Fruit fly (Drosophila melanogaster) whole organism, embryonic: ENCODE data around the gene CG1233.

Experiments
- Atf3 ChIP-seq: fragments of 200-800 bp; sonication (Bioruptor generic); optimal IDR thresholded peaks from 3 replicates; lab custom pipeline; 2016; ENCODE audit warnings: missing biosample characterization, missing genetic modification characterization
- Blimp-1 ChIP-seq: fragments of 200-800 bp; sonication (Bioruptor generic); optimal IDR thresholded peaks from 3 replicates; lab custom pipeline; 2018; ENCODE audit warnings: missing biosample characterization, missing genetic modification characterization, mild to moderate bottlenecking, moderate library complexity, missing genetic modification reagents
- CG10654 ChIP-seq: fragments of 200-800 bp; sonication (Bioruptor generic); optimal IDR thresholded peaks from 2 replicates; lab custom pipeline; 2016; ENCODE audit warnings: missing biosample characterization, missing genetic modification characterization
- CG10979 ChIP-seq: fragments of 200-800 bp; sonication (Bioruptor generic); optimal IDR thresholded peaks from 2 replicates; lab custom pipeline; 2018; ENCODE audit warnings: missing biosample characterization, mild to moderate bottlenecking, missing genetic modification characterization, moderate library complexity
- CG11560 ChIP-seq: fragments of 200-800 bp; sonication (Bioruptor generic); IDR thresholded peaks from 3 replicates; pipeline ENCODE4 v1.3.6; 2022; ENCODE audit warnings: missing biosample characterization, missing genetic modification characterization
- CG12659 ChIP-seq: fragments of 200-800 bp; sonication (Bioruptor generic); optimal IDR thresholded peaks from 3 replicates; lab custom pipeline; 2017; ENCODE audit warnings: mild to moderate bottlenecking, missing biosample characterization, missing genetic modification reagents, missing genetic modification characterization
- CG17385 ChIP-seq: fragments of 200-800 bp; sonication (Bioruptor generic); optimal IDR thresholded peaks from 3 replicates; lab custom pipeline; 2018; ENCODE audit warnings: missing biosample characterization, mild to moderate bottlenecking, missing genetic modification characterization
- CG18011 ChIP-seq: fragments of 200-800 bp; sonication (Bioruptor generic); optimal IDR thresholded peaks from 2 replicates; lab custom pipeline; 2017; ENCODE audit warnings: missing biosample characterization, missing genetic modification characterization, mild to moderate bottlenecking, moderate library complexity, missing genotype
- CG2120 ChIP-seq: fragments of 200-800 bp; sonication (Bioruptor generic); optimal IDR thresholded peaks from 3 replicates; lab custom pipeline; 2016; ENCODE audit warnings: missing biosample characterization, missing genetic modification characterization
- CG30403 ChIP-seq: fragments of 200-800 bp; sonication (Bioruptor generic); optimal IDR thresholded peaks from 3 replicates; lab custom pipeline; 2016; ENCODE audit warnings: missing biosample characterization, missing genetic modification characterization
- CG31388 ChIP-seq: fragments of 200-800 bp; sonication (Bioruptor generic); optimal IDR thresholded peaks from 2 replicates; lab custom pipeline; 2016; ENCODE audit warnings: missing biosample characterization, missing genetic modification characterization
- CG3163 ChIP-seq: fragments of 200-800 bp; sonication (Bioruptor generic); optimal IDR thresholded peaks from 3 replicates; lab custom pipeline; 2016; ENCODE audit warnings: missing biosample characterization, missing genetic modification characterization
- CG3838 ChIP-seq: fragments of 200-800 bp; sonication (Bioruptor generic); optimal IDR thresholded peaks from 3 replicates; lab custom pipeline; 2016; ENCODE audit warnings: missing biosample characterization, missing genetic modification characterization
- CG6654 ChIP-seq: fragments of 200-800 bp; sonication (Bioruptor generic); optimal IDR thresholded peaks from 2 replicates; lab custom pipeline; 2017; ENCODE audit warnings: missing biosample characterization, mild to moderate bottlenecking, missing genetic modification characterization
- CG8478 ChIP-seq: fragments of >200 bp; optimal IDR thresholded peaks from 2 replicates; lab custom pipeline; 2018
- CG9609 ChIP-seq: fragments of 200-800 bp; sonication (Bioruptor generic); optimal IDR thresholded peaks from 3 replicates; lab custom pipeline; 2016; ENCODE audit warnings: missing biosample characterization, missing genetic modification characterization
- D19B ChIP-seq: fragments of 200-800 bp; sonication (Bioruptor generic); optimal IDR thresholded peaks from 2 replicates; lab custom pipeline; 2017; ENCODE audit warnings: missing biosample characterization, mild to moderate bottlenecking, missing genetic modification characterization
- Doc3 ChIP-seq: fragments of 200-800 bp; sonication (Bioruptor generic); IDR thresholded peaks from 3 replicates; pipeline ENCODE4 v1.3.6; 2022; ENCODE audit warnings: missing biosample characterization, missing genetic modification characterization; ENCODE audit not compliant: partially characterized antibody
- Gsc ChIP-seq: fragments of 200-800 bp; sonication (Bioruptor generic); IDR thresholded peaks from 2 replicates; pipeline ENCODE4 v1.3.6; 2022; ENCODE audit warnings: missing biosample characterization, missing genetic modification characterization
- HHEX ChIP-seq: fragments of 200-800 bp; sonication (Bioruptor generic); optimal IDR thresholded peaks from 3 replicates; lab custom pipeline; 2017; ENCODE audit warnings: missing biosample characterization, mild to moderate bottlenecking, missing genetic modification characterization, missing genetic modification reagents
- HLH3B ChIP-seq: fragments of 200-800 bp; sonication (Bioruptor generic); IDR thresholded peaks from 2 replicates; pipeline ENCODE4 v1.3.6; 2022; ENCODE audit warnings: missing biosample characterization, missing genetic modification characterization
- Optix ChIP-seq: fragments of 200-800 bp; sonication (Bioruptor generic); IDR thresholded peaks from 3 replicates; pipeline ENCODE4 v1.3.6; 2022; ENCODE audit warnings: missing biosample characterization, missing genetic modification characterization
- ara ChIP-seq: fragments of 200-800 bp; sonication (Bioruptor generic); IDR thresholded peaks from 2 replicates; pipeline ENCODE4 v1.3.6; 2022; ENCODE audit warnings: missing biosample characterization, missing genetic modification characterization
- ash1 ChIP-seq: fragments of 200-800 bp; sonication (Bioruptor generic); optimal IDR thresholded peaks from 2 replicates; lab custom pipeline; 2018; ENCODE audit warnings: missing biosample characterization, mild to moderate bottlenecking, missing genetic modification characterization
- ato ChIP-seq: fragments of 200-800 bp; sonication (Bioruptor generic); IDR thresholded peaks from 2 replicates; pipeline ENCODE4 v1.3.6; 2022; ENCODE audit warnings: missing biosample characterization, missing genetic modification characterization; ENCODE audit not compliant: partially characterized antibody
- caup ChIP-seq: fragments of 200-800 bp; sonication (Bioruptor generic); optimal IDR thresholded peaks from 3 replicates; lab custom pipeline; 2017; ENCODE audit warnings: missing biosample characterization, mild to moderate bottlenecking, missing genetic modification characterization, moderate library complexity; ENCODE audit not compliant: severe bottlenecking
- chif ChIP-seq, 2 experiments: fragments of 200-800 bp; sonication (Bioruptor generic); optimal IDR thresholded peaks; 3 replicates each; lab custom pipeline; 2016; ENCODE audit warnings: missing biosample characterization in 2 of 2, missing genetic modification characterization in 2 of 2
- cwo ChIP-seq: fragments of 200-800 bp; sonication (Bioruptor generic); optimal IDR thresholded peaks from 3 replicates; lab custom pipeline; 2017; ENCODE audit warnings: missing biosample characterization, missing genetic modification characterization, mild to moderate bottlenecking, moderate library complexity, missing genetic modification reagents
- danr ChIP-seq: fragments of 200-800 bp; sonication (Bioruptor generic); IDR thresholded peaks from 2 replicates; pipeline ENCODE4 v1.3.6; 2022; ENCODE audit warnings: missing biosample characterization, missing genetic modification characterization
- dimm ChIP-seq: fragments of 200-800 bp; sonication (Bioruptor generic); IDR thresholded peaks from 2 replicates; pipeline ENCODE4 v1.3.6; 2022; ENCODE audit warnings: missing biosample characterization, missing genetic modification characterization
- esg ChIP-seq: fragments of 200-800 bp; sonication (Bioruptor generic); conservative IDR thresholded peaks from 2 replicates; pipeline ENCODE4 v1.3.6; 2022; ENCODE audit warnings: missing biosample characterization, missing genetic modification characterization
- ftz-f1 ChIP-seq: fragments of 200-800 bp; sonication (Bioruptor generic); optimal IDR thresholded peaks from 2 replicates; lab custom pipeline; 2016; ENCODE audit warnings: missing biosample characterization, missing genetic modification characterization
- grn ChIP-seq: fragments of 200-800 bp; sonication (Bioruptor generic); optimal IDR thresholded peaks from 3 replicates; lab custom pipeline; 2017; ENCODE audit warnings: missing biosample characterization, missing genetic modification characterization
- ham ChIP-seq: fragments of 200-800 bp; sonication (Bioruptor generic); IDR thresholded peaks from 2 replicates; pipeline ENCODE4 v1.3.6; 2022; ENCODE audit warnings: missing biosample characterization, missing genetic modification characterization
- kay ChIP-seq: fragments of 200-800 bp; sonication (Bioruptor generic); optimal IDR thresholded peaks from 2 replicates; lab custom pipeline; 2016; ENCODE audit warnings: missing biosample characterization, missing genetic modification characterization
- onecut ChIP-seq: fragments of 200-800 bp; sonication (Bioruptor generic); IDR thresholded peaks from 2 replicates; pipeline ENCODE4 v1.3.6; 2022; ENCODE audit warnings: missing biosample characterization, missing genetic modification characterization
- pan ChIP-seq, 4 experiments: fragments of >200 bp in 3 of 4; fragments of 200-800 bp in 1 of 4; sonication (Bioruptor generic) in 1 of 4; optimal IDR thresholded peaks in 3 of 4; IDR thresholded peaks in 1 of 4; 2 replicates each; pipeline versions ENCODE4 v1.3.6 to Lab custom; 2017 to 2022; ENCODE audit warnings: missing biosample characterization in 2 of 4, missing genetic modification characterization in 2 of 4, mixed read lengths in 1 of 4
- pho ChIP-seq: fragments of 200-800 bp; sonication (Bioruptor generic); optimal IDR thresholded peaks from 2 replicates; lab custom pipeline; 2016; ENCODE audit warnings: missing biosample characterization, missing genetic modification characterization
- pum ChIP-seq: fragments of 200-800 bp; sonication (Bioruptor generic); optimal IDR thresholded peaks from 2 replicates; lab custom pipeline; 2016; ENCODE audit warnings: missing biosample characterization, missing genetic modification characterization
- pzg ChIP-seq: fragments of 200-800 bp; sonication (Bioruptor generic); optimal IDR thresholded peaks from 3 replicates; lab custom pipeline; 2018; ENCODE audit warnings: missing biosample characterization, mild to moderate bottlenecking, missing genetic modification characterization, moderate library complexity
- salm ChIP-seq: fragments of 200-800 bp; sonication (Bioruptor generic); optimal IDR thresholded peaks from 2 replicates; lab custom pipeline; 2018; ENCODE audit warnings: missing biosample characterization, mild to moderate bottlenecking, missing genetic modification characterization
- sd ChIP-seq: fragments of 200-800 bp; sonication (Bioruptor generic); optimal IDR thresholded peaks from 3 replicates; lab custom pipeline; 2018; ENCODE audit warnings: missing biosample characterization, mild to moderate bottlenecking, missing genetic modification characterization, moderate library complexity
- sima ChIP-seq: fragments of 200-800 bp; sonication (Bioruptor generic); optimal IDR thresholded peaks from 2 replicates; lab custom pipeline; 2016; ENCODE audit warnings: missing biosample characterization, missing genetic modification characterization
- sob ChIP-seq: fragments of 200-800 bp; sonication (Bioruptor generic); IDR thresholded peaks from 2 replicates; pipeline ENCODE4 v1.3.6; 2022; ENCODE audit warnings: missing biosample characterization, missing genetic modification characterization
- sqz ChIP-seq: fragments of 200-800 bp; sonication (Bioruptor generic); optimal IDR thresholded peaks from 3 replicates; lab custom pipeline; 2018; ENCODE audit warnings: missing biosample characterization, mild to moderate bottlenecking, missing genetic modification characterization
- ssp ChIP-seq: fragments of 200-800 bp; sonication (Bioruptor generic); IDR thresholded peaks from 2 replicates; pipeline ENCODE4 v1.3.6; 2022; ENCODE audit warnings: missing biosample characterization, missing genetic modification characterization
- tio ChIP-seq: fragments of 200-800 bp; sonication (Bioruptor generic); optimal IDR thresholded peaks from 2 replicates; lab custom pipeline; 2017; ENCODE audit warnings: missing biosample characterization, missing genetic modification characterization, inconsistent platforms
- unpg ChIP-seq: fragments of 200-800 bp; sonication (Bioruptor generic); optimal IDR thresholded peaks from 3 replicates; lab custom pipeline; 2018; ENCODE audit warnings: missing biosample characterization, mild to moderate bottlenecking, missing genetic modification characterization, moderate library complexity
- z ChIP-seq: fragments of 200-800 bp; sonication (Bioruptor generic); IDR thresholded peaks from 3 replicates; pipeline ENCODE4 v1.3.6; 2022; ENCODE audit warnings: missing biosample characterization, missing genetic modification characterization

The CG1233 gene

dm6 chr3L:347641-348405, 13.4 kb upstream of the CG1233 start (continued):
- TF ChIP-seq ham (no peak), chif (GFP tag; optimal IDR thresholded peaks at IDR 0.05; lab: Kevin White, UChicago) (peak; percentile 50 to 86), Doc3 (GFP tag; lab: Robert Waterston, UW) (no peak), HLH3B (GFP tag; lab: Robert Waterston, UW) (peak; percentile 80), Blimp-1 (GFP tag; lab: Kevin White, UChicago) (peak; percentile 85), Optix (GFP tag; lab: Robert Waterston, UW) (peak; percentile 76), sob (GFP tag; lab: Robert Waterston, UW) (peak; percentile 40; the same call in 1 of the 2 replicates), z (GFP tag; lab: Robert Waterston, UW) (0 out of 3 replicates have a peak, but pooled peaks have one; percentile 36), tio (GFP tag; lab: Kevin White, UChicago) (peak; percentile 69), CG3163 (peak; percentile 46), ato (GFP tag; lab: Robert Waterston, UW) (no peak), CG3838 (no peak), Gsc (GFP tag; lab: Robert Waterston, UW) (no peak), pzg (GFP tag; lab: Kevin White, UChicago) (no peak), dimm (GFP tag; lab: Robert Waterston, UW) (no peak), grn (GFP tag; lab: Kevin White, UChicago) (no peak), sqz (no peak), esg (GFP tag; lab: Robert Waterston, UW) (peak; percentile 55; the same call in 1 of the 2 replicates), onecut (GFP tag; lab: Robert Waterston, UW) (peak; percentile 50; the same call in 1 of the 2 replicates), sima (GFP tag; lab: Kevin White, UChicago) (peak; percentile 16), ssp (GFP tag; lab: Robert Waterston, UW) (peak; percentile 65), CG18011 (no peak), caup (no peak), pum (peak; percentile 76), CG2120 (GFP tag; lab: Kevin White, UChicago) (no peak), CG9609 (GFP tag; lab: Kevin White, UChicago) (peak; percentile 52), HHEX (peak; percentile 60), kay (GFP tag; lab: Kevin White, UChicago) (peak; percentile 63), CG6654 (GFP tag; lab: Kevin White, UChicago) (peak; percentile 48), D19B (GFP tag; lab: Kevin White, UChicago) (no peak), unpg (GFP tag; lab: Kevin White, UChicago) (peak; percentile 70), CG8478 (lab: Kevin White, UChicago) (no peak), cwo (GFP tag; lab: Kevin White, UChicago) (peak; percentile 18), danr (GFP tag; lab: Robert Waterston, UW) (no peak), Atf3 (GFP tag; lab: Kevin White, UChicago) (peak; percentile 70), CG10979 (tag; lab: Kevin White, UChicago) (peak; percentile 86), pho (no peak), CG31388 (GFP tag; lab: Kevin White, UChicago) (peak; percentile 27), salm (tag; lab: Kevin White, UChicago) (no peak), sd (tag; lab: Kevin White, UChicago) (no peak), CG17385 (GFP tag; lab: Kevin White, UChicago) (peak; percentile 88), ara (GFP tag; lab: Robert Waterston, UW) (peak; percentile 88), CG30403 (GFP tag; lab: Kevin White, UChicago) (peak; percentile 77), CG12659 (GFP tag; lab: Kevin White, UChicago) (peak; percentile 48), CG11560 (tag; lab: Robert Waterston, UW) (no peak), ftz-f1 (GFP tag; lab: Kevin White, UChicago) (no peak), pan (optimal IDR thresholded peaks at IDR 0.05; lab: Kevin White, UChicago) (no peak), pan (GFP tag; optimal IDR thresholded peaks at IDR 0.05 in 1 of 2, IDR thresholded peaks at IDR 0.05 in 1 of 2) (peak in 1 of 2 experiments; percentile 63), CG10654 (peak; percentile 70), ash1 (no peak)
